Fruit fly (Drosophila melanogaster): ENCODE data around the gene sphinx2.
A peak's percentile ranks its signal among the peaks of the same experiment; 100 is the strongest.

sphinx2 gene

dm6 chr3L:7422578-7422977 is 18.0 kb downstream of the sphinx2 start (continued):
- no peak for TF ChIP-seq D (optimal IDR thresholded peaks at IDR 0.05)
- TF ChIP-seq D (GFP tag; optimal IDR thresholded peaks at IDR 0.05), result no peak
- TF ChIP-seq CG2120 (GFP tag; optimal IDR thresholded peaks at IDR 0.05), result no peak
- peak; percentile 18 for TF ChIP-seq CG12071 (GFP tag; optimal IDR thresholded peaks at IDR 0.05)
- TF ChIP-seq Hr51 (GFP tag; optimal IDR thresholded peaks at IDR 0.05), result no peak
- TF ChIP-seq Dek (tag; optimal IDR thresholded peaks at IDR 0.05), result no peak
- no peak for TF ChIP-seq Scr (GFP tag; IDR thresholded peaks at IDR 0.05; ENCODE audit: partially characterized antibody)
- TF ChIP-seq CG3281 (GFP tag; optimal IDR thresholded peaks at IDR 0.05), result no peak
- no peak for TF ChIP-seq CG18764 (GFP tag; optimal IDR thresholded peaks at IDR 0.05)
- peak; percentile 90 for TF ChIP-seq Nf-YC (tag; optimal IDR thresholded peaks at IDR 0.05)
- TF ChIP-seq amos (GFP tag; IDR thresholded peaks at IDR 0.05; ENCODE audit: partially characterized antibody), result no peak
- no peak for TF ChIP-seq lmd (GFP tag; IDR thresholded peaks at IDR 0.05)
- no peak for TF ChIP-seq sr (GFP tag; IDR thresholded peaks at IDR 0.05)
- TF ChIP-seq Hsf (GFP tag; optimal IDR thresholded peaks at IDR 0.05), result no peak
- TF ChIP-seq Nf-YB (GFP tag; optimal IDR thresholded peaks at IDR 0.05), result peak; percentile 72
- peak; percentile 94 for TF ChIP-seq Deaf1 (tag; optimal IDR thresholded peaks at IDR 0.05)
- TF ChIP-seq CG3163 (GFP tag; optimal IDR thresholded peaks at IDR 0.05), result no peak
- no peak for TF ChIP-seq vnd (GFP tag; IDR thresholded peaks at IDR 0.05; ENCODE audit: partially characterized antibody)
- no peak for TF ChIP-seq CG4360 (GFP tag; IDR thresholded peaks at IDR 0.05)
- TF ChIP-seq NC2β (GFP tag; optimal IDR thresholded peaks at IDR 0.05), result no peak
- no peak for TF ChIP-seq ranshi (GFP tag; IDR thresholded peaks at IDR 0.05)
- no peak for TF ChIP-seq fru (optimal IDR thresholded peaks at IDR 0.05)
- no peak for TF ChIP-seq NfI (GFP tag; optimal IDR thresholded peaks at IDR 0.05)
- no peak for TF ChIP-seq sima (GFP tag; optimal IDR thresholded peaks at IDR 0.05)
- TF ChIP-seq Drgx (GFP tag; IDR thresholded peaks at IDR 0.05), result no peak
- no peak for TF ChIP-seq Rx (GFP tag; IDR thresholded peaks at IDR 0.05)
- peak; percentile 91 for TF ChIP-seq ewg (GFP tag; optimal IDR thresholded peaks at IDR 0.05)
- no peak for TF ChIP-seq inv (GFP tag; IDR thresholded peaks at IDR 0.05; ENCODE audit: partially characterized antibody)
- no peak for TF ChIP-seq CG10267 (tag; optimal IDR thresholded peaks at IDR 0.05)
- no peak for TF ChIP-seq CG14710 (tag; optimal IDR thresholded peaks at IDR 0.05)
- no peak for TF ChIP-seq CG12236 (GFP tag; optimal IDR thresholded peaks at IDR 0.05)
- TF ChIP-seq Hey (tag; optimal IDR thresholded peaks at IDR 0.05), result no peak
- no peak for TF ChIP-seq Ets97D (GFP tag; optimal IDR thresholded peaks at IDR 0.05)
- no peak for TF ChIP-seq HLHmδ (GFP tag; optimal IDR thresholded peaks at IDR 0.05)
- TF ChIP-seq CG11456 (GFP tag; IDR thresholded peaks at IDR 0.05), result no peak
- no peak for TF ChIP-seq CG16863 (GFP tag; optimal IDR thresholded peaks at IDR 0.05)
- TF ChIP-seq Taf1 (GFP tag; IDR thresholded peaks at IDR 0.05), result no peak
- no peak for TF ChIP-seq shn (GFP tag; optimal IDR thresholded peaks at IDR 0.05)
- TF ChIP-seq org-1 (GFP tag; optimal IDR thresholded peaks at IDR 0.05), result no peak
- no peak for TF ChIP-seq CG4424 (GFP tag; optimal IDR thresholded peaks at IDR 0.05)
- no peak for TF ChIP-seq CG14860 (GFP tag; IDR thresholded peaks at IDR 0.05; ENCODE audit: partially characterized antibody)
- peak; percentile 89 for TF ChIP-seq abd-A (tag; optimal IDR thresholded peaks at IDR 0.05)
- no peak for TF ChIP-seq Gsc (GFP tag; IDR thresholded peaks at IDR 0.05)
- TF ChIP-seq Ravus (GFP tag; IDR thresholded peaks at IDR 0.05), result no peak
- TF ChIP-seq CG9817 (tag; optimal IDR thresholded peaks at IDR 0.05), result no peak
- TF ChIP-seq CG3995 (GFP tag; optimal IDR thresholded peaks at IDR 0.05), result no peak
- TF ChIP-seq kay (GFP tag; optimal IDR thresholded peaks at IDR 0.05), result no peak
- no peak for TF ChIP-seq CG6683 (GFP tag; optimal IDR thresholded peaks at IDR 0.05)
- no peak for TF ChIP-seq CG17568 (GFP tag; optimal IDR thresholded peaks at IDR 0.05)
- TF ChIP-seq CG34422 (GFP tag; IDR thresholded peaks at IDR 0.05), result no peak
- no peak for TF ChIP-seq HHEX (GFP tag; optimal IDR thresholded peaks at IDR 0.05)
- no peak for TF ChIP-seq corto (GFP tag; optimal IDR thresholded peaks at IDR 0.05)
